Worm (Caenorhabditis elegans): ENCODE data around the gene sre-5.

sre-5 gene

DNA sequence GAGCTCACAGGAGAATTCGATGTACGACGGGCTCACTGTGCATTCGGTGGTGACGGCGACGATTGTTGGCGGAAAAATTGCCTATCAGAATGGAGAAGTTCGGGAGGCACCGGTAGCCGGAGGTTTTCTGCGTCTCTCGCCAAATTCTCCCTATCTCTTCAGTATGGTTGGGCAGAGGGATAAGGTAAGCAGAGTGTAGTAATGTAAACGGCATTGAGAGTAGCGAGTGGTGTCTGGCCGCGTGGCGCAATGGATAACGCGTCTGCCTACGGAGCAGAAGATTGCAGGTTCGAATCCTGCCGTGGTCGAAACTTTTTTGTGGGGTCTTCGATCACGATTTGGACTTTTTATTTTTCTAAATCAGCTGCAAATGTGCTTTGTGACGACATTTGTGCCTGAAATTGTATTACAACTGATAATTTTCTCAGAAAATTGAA lies 40.4 kb upstream of the sre-5 start (continued):
- TF ChIP-seq zip-4 (GFP tag; optimal IDR thresholded peaks at IDR 0.05) = peak; percentile 27
- no peak for TF ChIP-seq elt-2 (tag; optimal IDR thresholded peaks at IDR 0.05)
- no peak for TF ChIP-seq pqm-1 (tag; optimal IDR thresholded peaks at IDR 0.05)
- TF ChIP-seq fkh-4 (tag; optimal IDR thresholded peaks at IDR 0.05; ENCODE audit: borderline replicate concordance) = no peak
- TF ChIP-seq snpc-4 (tag; optimal IDR thresholded peaks at IDR 0.05) = peak; percentile 35
- TF ChIP-seq dsc-1 (tag; optimal IDR thresholded peaks at IDR 0.05) = peak; percentile 50
- peak; percentile 30 for TF ChIP-seq irx-1 (tag; optimal IDR thresholded peaks at IDR 0.05)
- TF ChIP-seq fkh-8 (tag; optimal IDR thresholded peaks at IDR 0.05) = peak; percentile 64
- TF ChIP-seq dpl-1 (GFP tag; optimal IDR thresholded peaks at IDR 0.05) = peak; percentile 4 to 16 (median 13)
- peak; percentile 72 for TF ChIP-seq nhr-90 (tag; optimal IDR thresholded peaks at IDR 0.05; ENCODE audit: poor library complexity)
- no peak for TF ChIP-seq elt-3 (tag; optimal IDR thresholded peaks at IDR 0.05)
- no peak for TF ChIP-seq nhr-12 (tag; optimal IDR thresholded peaks at IDR 0.05)
- TF ChIP-seq nhr-76 (tag; optimal IDR thresholded peaks at IDR 0.05) = no peak
- TF ChIP-seq C34B4.2 (tag; optimal IDR thresholded peaks at IDR 0.05) = no peak
- TF ChIP-seq sptf-1 (tag; optimal IDR thresholded peaks at IDR 0.05) = no peak
- no peak for TF ChIP-seq grh-1 (GFP tag; IDR thresholded peaks at IDR 0.05)
- TF ChIP-seq ztf-4 (tag; optimal IDR thresholded peaks at IDR 0.05) = no peak
- no peak for TF ChIP-seq lin-15B (tag; optimal IDR thresholded peaks at IDR 0.05)
- TF ChIP-seq alr-1 (tag; optimal IDR thresholded peaks at IDR 0.05; ENCODE audit: borderline replicate concordance) = no peak
- TF ChIP-seq mef-2 (tag; optimal IDR thresholded peaks at IDR 0.05) = no peak
- no peak for TF ChIP-seq hlh-4 (tag; optimal IDR thresholded peaks at IDR 0.05)
- TF ChIP-seq lin-39 (tag; optimal IDR thresholded peaks at IDR 0.05) = no peak
- no peak for TF ChIP-seq sox-4 (tag; optimal IDR thresholded peaks at IDR 0.05)
- peak; percentile 81 for TF ChIP-seq nhr-47 (tag; optimal IDR thresholded peaks at IDR 0.05)
- no peak for TF ChIP-seq mab-9 (GFP tag; IDR thresholded peaks at IDR 0.05)
- peak; percentile 39 to 66 for TF ChIP-seq lsy-2 (tag; optimal IDR thresholded peaks at IDR 0.05)
- peak; percentile 33 for TF ChIP-seq C16A3.4 (tag; optimal IDR thresholded peaks at IDR 0.05)
- no peak for TF ChIP-seq Y116A8C.19 (tag; optimal IDR thresholded peaks at IDR 0.05; ENCODE audit: borderline replicate concordance)
- peak; percentile 53 for TF ChIP-seq aly-2 (tag; optimal IDR thresholded peaks at IDR 0.05)
- TF ChIP-seq nhr-84 (tag; optimal IDR thresholded peaks at IDR 0.05) = no peak
- TF ChIP-seq tlp-1 (tag; optimal IDR thresholded peaks at IDR 0.05) = no peak
- TF ChIP-seq efl-3 (GFP tag; optimal IDR thresholded peaks at IDR 0.05) = peak; percentile 25
- TF ChIP-seq ets-5 (GFP tag; IDR thresholded peaks at IDR 0.05) = no peak
- TF ChIP-seq ama-1 (optimal IDR thresholded peaks at IDR 0.05) = no peak
- no peak for TF ChIP-seq ztf-11 (tag; optimal IDR thresholded peaks at IDR 0.05)
- TF ChIP-seq nhr-19 (GFP tag; conservative IDR thresholded peaks at IDR 0.05) = peak; percentile 71
- no peak for TF ChIP-seq sup-37 (GFP tag; optimal IDR thresholded peaks at IDR 0.05)

DNA sequence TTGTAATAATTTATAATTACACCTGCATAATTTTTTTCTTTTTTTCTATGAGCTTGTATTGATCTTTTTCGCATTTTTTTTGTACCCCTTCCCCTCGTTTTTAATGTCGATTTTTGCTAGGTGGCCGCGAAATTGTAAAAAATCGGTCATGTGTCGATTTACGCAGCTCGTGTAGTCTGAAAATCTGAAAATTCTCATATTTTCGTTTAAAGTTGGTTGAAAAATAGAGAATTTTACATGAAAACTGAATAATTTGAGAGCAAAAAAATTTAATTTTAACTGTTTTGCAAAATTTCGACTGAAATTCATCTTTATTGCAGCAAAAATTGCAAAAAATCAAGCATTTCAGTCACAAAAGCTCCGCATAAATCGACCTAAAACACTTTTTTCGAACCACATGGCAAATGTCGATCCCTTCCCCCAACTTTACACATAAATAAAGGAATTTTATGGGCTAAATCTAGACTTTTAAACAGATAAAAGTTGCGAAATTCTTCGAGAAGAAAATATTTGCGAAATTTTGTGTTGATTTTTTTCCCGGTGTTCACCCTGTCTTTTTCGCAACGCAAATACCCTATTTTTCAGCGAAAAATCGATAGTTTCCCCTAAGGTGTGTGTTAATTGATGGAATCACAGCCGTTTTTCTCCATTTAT lies 38.7 kb upstream of the sre-5 start:
- TF ChIP-seq dsc-1 (tag; optimal IDR thresholded peaks at IDR 0.05) = peak; percentile 0
- TF ChIP-seq efl-1 (optimal IDR thresholded peaks at IDR 0.05) = no peak
- peak in 1 of 2 experiments; percentile 73 for TF ChIP-seq efl-1 (GFP tag; optimal IDR thresholded peaks at IDR 0.05 in 1 of 2)
- peak; percentile 13 for TF ChIP-seq skn-1 (tag; optimal IDR thresholded peaks at IDR 0.05)
- TF ChIP-seq elt-3 (tag; optimal IDR thresholded peaks at IDR 0.05) = no peak
- no peak for TF ChIP-seq ces-1 (GFP tag; optimal IDR thresholded peaks at IDR 0.05)
